Fruit fly (Drosophila melanogaster): ENCODE results near the gene CG17261.

DNA sequence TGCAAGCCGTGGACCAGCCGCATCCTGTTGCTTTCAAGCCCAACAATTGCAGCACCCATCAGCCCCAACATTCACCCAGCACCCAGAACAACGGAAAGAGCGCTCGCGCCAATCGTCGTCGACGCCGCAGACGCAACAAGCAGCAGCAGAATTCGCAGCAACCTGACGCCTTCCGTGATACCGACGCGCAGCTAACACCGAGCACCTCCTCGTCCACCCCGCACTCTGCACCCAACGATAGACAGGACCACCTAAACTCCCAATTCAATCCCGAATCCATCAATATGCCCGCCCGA lies 17.2 kb downstream of the CG17261 start:
- TF ChIP-seq psq (optimal IDR thresholded peaks at IDR 0.05) (no peak), Myc (optimal IDR thresholded peaks at IDR 0.05) (no peak), Sin3A (optimal IDR thresholded peaks at IDR 0.05) (no peak)

Data from Kc167 (cell line).